Fruit fly (Drosophila melanogaster) Kc167 (cell line): ENCODE results near the gene tal-3A.

Experiments
- insv ChIP-seq: fragments of >200 bp; optimal IDR thresholded peaks from 3 replicates; lab custom pipeline; 2018; ENCODE audit warnings: missing external identifiers
- psq ChIP-seq: fragments of >200 bp; optimal IDR thresholded peaks from 2 replicates; lab custom pipeline; 2017; ENCODE audit warnings: missing external identifiers

dm6 chr3R:13789617-13790277, 23.2 kb upstream of the tal-3A start:
- TF ChIP-seq psq (lab: Kevin White, UChicago): no peak
- no peak for TF ChIP-seq insv (lab: Kevin White, UChicago)
